Fruit fly (Drosophila melanogaster): Measurements from ENCODE around the gene emb.

emb gene

dm6 chr2L:8365701-8366643 lies 37.4 kb upstream of the emb start, which contains the start of gene Pp2A-29B (continued):
- TF ChIP-seq Gug (GFP tag; IDR thresholded peaks at IDR 0.05) (no peak), CG3032 (tag; optimal IDR thresholded peaks at IDR 0.05) (peak; percentile 12), CG32006 (GFP tag; optimal IDR thresholded peaks at IDR 0.05) (no peak), Ets96B (tag; optimal IDR thresholded peaks at IDR 0.05) (peak; percentile 12), net (GFP tag; optimal IDR thresholded peaks at IDR 0.05) (no peak), CG11762 (GFP tag; optimal IDR thresholded peaks at IDR 0.05; ENCODE audit: insufficient read depth) (no peak), CG11294 (GFP tag; IDR thresholded peaks at IDR 0.05) (no peak), Hr38 (GFP tag; optimal IDR thresholded peaks at IDR 0.05) (no peak), Lpt (GFP tag; optimal IDR thresholded peaks at IDR 0.05) (no peak), Eip78C (GFP tag) (peak; percentile 77)

- TF ChIP-seq Blimp-1 (GFP tag; optimal IDR thresholded peaks at IDR 0.05) = no peak
- TF ChIP-seq CG16779 (tag; optimal IDR thresholded peaks at IDR 0.05) = peak; percentile 46
- TF ChIP-seq CG6854 (GFP tag; optimal IDR thresholded peaks at IDR 0.05) = no peak
- no peak for TF ChIP-seq fd59A (GFP tag; optimal IDR thresholded peaks at IDR 0.05)
- TF ChIP-seq CG6276 (GFP tag; optimal IDR thresholded peaks at IDR 0.05) = peak; percentile 16
- TF ChIP-seq Eip78C (GFP tag) = peak; percentile 58
- no peak for TF ChIP-seq CG34406 (GFP tag; optimal IDR thresholded peaks at IDR 0.05)
- peak; percentile 47 for TF ChIP-seq CG1621 (tag; optimal IDR thresholded peaks at IDR 0.05)
- TF ChIP-seq dsx (GFP tag; optimal IDR thresholded peaks at IDR 0.05; ENCODE audit: poor library complexity, severe bottlenecking) = no peak
- TF ChIP-seq Lpt (GFP tag; optimal IDR thresholded peaks at IDR 0.05) = peak; percentile 38
- TF ChIP-seq CG6808 (GFP tag; optimal IDR thresholded peaks at IDR 0.05) = no peak
- peak; percentile 90 for TF ChIP-seq fkh (GFP tag; optimal IDR thresholded peaks at IDR 0.05)
- TF ChIP-seq Gug (GFP tag; IDR thresholded peaks at IDR 0.05) = no peak
- peak; percentile 13 for TF ChIP-seq CG6792 (GFP tag; optimal IDR thresholded peaks at IDR 0.05)
- TF ChIP-seq CG6163 (GFP tag; IDR thresholded peaks at IDR 0.05) = peak; percentile 47; the same call in 1 of the 3 replicates
- TF ChIP-seq ss (GFP tag; optimal IDR thresholded peaks at IDR 0.05) = no peak
- TF ChIP-seq Met (GFP tag; optimal IDR thresholded peaks at IDR 0.05) = peak; percentile 9
- TF ChIP-seq eg (GFP tag; IDR thresholded peaks at IDR 0.05) = peak; percentile 71; the same call in 2 of the 3 replicates
- peak; percentile 6 for TF ChIP-seq topi (GFP tag; optimal IDR thresholded peaks at IDR 0.05)
- TF ChIP-seq CG7368 (GFP tag; optimal IDR thresholded peaks at IDR 0.05) = no peak
- peak; percentile 43; the same call in 1 of the 2 replicates for TF ChIP-seq CG15336 (GFP tag; IDR thresholded peaks at IDR 0.05)
- TF ChIP-seq CG10631 (GFP tag; optimal IDR thresholded peaks at IDR 0.05) = no peak
- TF ChIP-seq Hr4 (GFP tag; optimal IDR thresholded peaks at IDR 0.05) = no peak
- TF ChIP-seq CG32006 (GFP tag; optimal IDR thresholded peaks at IDR 0.05) = no peak
- no peak for TF ChIP-seq Hr39 (GFP tag; optimal IDR thresholded peaks at IDR 0.05)
- no peak for TF ChIP-seq Smox (GFP tag; optimal IDR thresholded peaks at IDR 0.05)
- peak; percentile 96 for TF ChIP-seq svp (GFP tag)
- TF ChIP-seq CG11762 (GFP tag; optimal IDR thresholded peaks at IDR 0.05; ENCODE audit: insufficient read depth) = no peak
- no peak for TF ChIP-seq vri (GFP tag; optimal IDR thresholded peaks at IDR 0.05)
- TF ChIP-seq CG3032 (tag; optimal IDR thresholded peaks at IDR 0.05) = peak; percentile 21
- no peak for TF ChIP-seq OdsH (GFP tag; optimal IDR thresholded peaks at IDR 0.05)
- TF ChIP-seq achi (GFP tag; optimal IDR thresholded peaks at IDR 0.05) = peak; percentile 35
- no peak for TF ChIP-seq spab (GFP tag; optimal IDR thresholded peaks at IDR 0.05)
These were observed 32.7 kb upstream of the emb start, which contains the start of gene CG17292 for dm6 chr2L:8370364-8371326. Gene CG17292, plus strand, starts transcription at chr2L:8370454.

Measured in whole organism, prepupa.